Worm (Caenorhabditis elegans): Measurements from ENCODE around the gene mbk-1.
A peak's percentile ranks its signal among the peaks of the same experiment; 100 is the strongest.

DNA sequence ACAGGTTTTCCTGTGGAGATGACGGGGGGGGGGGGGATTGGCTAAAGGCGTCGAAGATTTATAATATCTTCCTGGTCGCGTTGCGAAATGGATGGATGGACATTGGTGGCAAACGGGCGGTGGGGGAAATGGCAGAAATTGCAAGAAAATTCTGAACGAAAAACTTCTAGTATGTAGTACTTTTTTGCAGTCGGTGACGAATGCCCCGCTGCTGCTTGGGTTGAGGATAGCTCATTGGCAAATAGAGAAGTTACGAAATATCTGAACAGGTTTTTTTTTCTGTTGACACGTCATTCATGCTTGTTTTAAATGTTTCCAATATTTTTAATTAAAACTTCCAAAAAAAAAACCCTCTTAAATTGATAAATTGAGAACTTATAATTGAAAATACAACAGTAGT is 4.8 kb downstream of the mbk-1 start:
- TF ChIP-seq F26F4.8 (GFP tag; conservative IDR thresholded peaks at IDR 0.05) (no peak), zfp-2 (tag; optimal IDR thresholded peaks at IDR 0.05) (no peak), nhr-11 (tag; optimal IDR thresholded peaks at IDR 0.05) (no peak), fkh-10 (GFP tag; optimal IDR thresholded peaks at IDR 0.05) (no peak), dve-1 (tag; optimal IDR thresholded peaks at IDR 0.05; ENCODE audit: insufficient read depth) (no peak), fos-1 (tag; optimal IDR thresholded peaks at IDR 0.05) (no peak), pha-4 (GFP tag; IDR thresholded peaks at IDR 0.05) (no peak), pha-4 (tag; optimal IDR thresholded peaks at IDR 0.05) (no peak), lin-13 (GFP tag; optimal IDR thresholded peaks at IDR 0.05) (no peak), nhr-76 (tag; optimal IDR thresholded peaks at IDR 0.05) (no peak), lim-7 (GFP tag; IDR thresholded peaks at IDR 0.05) (no peak), arid-1 (GFP tag; conservative IDR thresholded peaks at IDR 0.05) (0 out of 2 replicates have a peak, but pooled peaks have one; percentile 8)
